Fruit fly (Drosophila melanogaster): Measurements from ENCODE around the gene CG34355.

CG34355 gene

dm6 chr3R:23890886-23891285 lies 87.2 kb downstream of the CG34355 start, which contains the start of gene TfIIA-S (continued):
- peak; percentile 12 for TF ChIP-seq fd64A (GFP tag; optimal IDR thresholded peaks at IDR 0.05)
- no peak for TF ChIP-seq Rfx (GFP tag; IDR thresholded peaks at IDR 0.05)
- TF ChIP-seq bcd (GFP tag; optimal IDR thresholded peaks at IDR 0.05), result peak; percentile 85
- TF ChIP-seq al (GFP tag; IDR thresholded peaks at IDR 0.05), result no peak
- TF ChIP-seq Oli (tag; optimal IDR thresholded peaks at IDR 0.05), result no peak
- TF ChIP-seq CG4820 (GFP tag; optimal IDR thresholded peaks at IDR 0.05), result peak; percentile 54
- TF ChIP-seq CG11560 (tag; IDR thresholded peaks at IDR 0.05), result no peak
- TF ChIP-seq her (GFP tag; optimal IDR thresholded peaks at IDR 0.05), result peak; percentile 86
- TF ChIP-seq so (GFP tag; IDR thresholded peaks at IDR 0.05), result no peak
- no peak for TF ChIP-seq CG11504 (tag; optimal IDR thresholded peaks at IDR 0.05)
- no peak for TF ChIP-seq Taf1 (GFP tag; IDR thresholded peaks at IDR 0.05)
- peak; percentile 83 for TF ChIP-seq NfI (GFP tag; optimal IDR thresholded peaks at IDR 0.05)
- peak; percentile 94 for TF ChIP-seq CG1603 (tag; optimal IDR thresholded peaks at IDR 0.05)
- no peak for TF ChIP-seq Ssrp (tag; optimal IDR thresholded peaks at IDR 0.05)
- peak; percentile 90 for TF ChIP-seq ftz-f1 (GFP tag; optimal IDR thresholded peaks at IDR 0.05)
- TF ChIP-seq Mrtf (GFP tag; IDR thresholded peaks at IDR 0.05), result no peak
- no peak for TF ChIP-seq CG10321 (GFP tag; IDR thresholded peaks at IDR 0.05)
- TF ChIP-seq cas (GFP tag; IDR thresholded peaks at IDR 0.05), result no peak
- TF ChIP-seq salm (tag; optimal IDR thresholded peaks at IDR 0.05), result no peak
- TF ChIP-seq HLH3B (GFP tag; IDR thresholded peaks at IDR 0.05), result no peak
- peak; percentile 92 for TF ChIP-seq YL-1 (GFP tag; optimal IDR thresholded peaks at IDR 0.05)
- TF ChIP-seq ERR (GFP tag; optimal IDR thresholded peaks at IDR 0.05), result peak; percentile 86
- peak; percentile 70 for TF ChIP-seq CG18619 (GFP tag; optimal IDR thresholded peaks at IDR 0.05)
- TF ChIP-seq Gsc (GFP tag; IDR thresholded peaks at IDR 0.05), result no peak
- TF ChIP-seq Antp (GFP tag; optimal IDR thresholded peaks at IDR 0.05), result peak; percentile 86
- peak; percentile 84 for TF ChIP-seq chn (GFP tag; optimal IDR thresholded peaks at IDR 0.05)
- no peak for TF ChIP-seq cg (GFP tag; optimal IDR thresholded peaks at IDR 0.05)
- peak; percentile 86 for TF ChIP-seq CG9797 (GFP tag; optimal IDR thresholded peaks at IDR 0.05)
- no peak for TF ChIP-seq sna (GFP tag; IDR thresholded peaks at IDR 0.05; ENCODE audit: partially characterized antibody)
- TF ChIP-seq ato (GFP tag; IDR thresholded peaks at IDR 0.05; ENCODE audit: partially characterized antibody), result no peak
- TF ChIP-seq CG16813 (GFP tag; IDR thresholded peaks at IDR 0.05; ENCODE audit: partially characterized antibody), result no peak
- TF ChIP-seq CG1792 (GFP tag; optimal IDR thresholded peaks at IDR 0.05), result peak; percentile 84
- TF ChIP-seq pb (GFP tag; optimal IDR thresholded peaks at IDR 0.05), result peak; percentile 79
- peak; percentile 60 for TF ChIP-seq CG18476 (GFP tag; optimal IDR thresholded peaks at IDR 0.05)
- peak; percentile 81 for TF ChIP-seq tin (GFP tag; optimal IDR thresholded peaks at IDR 0.05)
- peak; percentile 24 for TF ChIP-seq Nf-YB (GFP tag; optimal IDR thresholded peaks at IDR 0.05)
- TF ChIP-seq abd-A (tag; optimal IDR thresholded peaks at IDR 0.05), result no peak
- peak; percentile 44 for TF ChIP-seq Hey (tag; optimal IDR thresholded peaks at IDR 0.05)
- no peak for TF ChIP-seq NK7.1 (GFP tag; optimal IDR thresholded peaks at IDR 0.05)
- peak; percentile 69 for TF ChIP-seq CG13123 (GFP tag; optimal IDR thresholded peaks at IDR 0.05)
- TF ChIP-seq aop (GFP tag; IDR thresholded peaks at IDR 0.05), result no peak
- TF ChIP-seq Xbp1 (GFP tag; optimal IDR thresholded peaks at IDR 0.05), result peak; percentile 90
- TF ChIP-seq Hand (GFP tag; optimal IDR thresholded peaks at IDR 0.05), result no peak
- no peak for TF ChIP-seq Kr (GFP tag; optimal IDR thresholded peaks at IDR 0.05)
- TF ChIP-seq CG3163 (GFP tag; optimal IDR thresholded peaks at IDR 0.05), result peak; percentile 80
- peak; percentile 7 for TF ChIP-seq CG33557 (GFP tag; optimal IDR thresholded peaks at IDR 0.05)
- TF ChIP-seq sqz (GFP tag; optimal IDR thresholded peaks at IDR 0.05), result no peak
- TF ChIP-seq CG14050 (GFP tag; IDR thresholded peaks at IDR 0.05), result no peak
- TF ChIP-seq ind (GFP tag; optimal IDR thresholded peaks at IDR 0.05), result peak; percentile 79
- TF ChIP-seq C15 (GFP tag; IDR thresholded peaks at IDR 0.05), result no peak
- peak; percentile 74 for TF ChIP-seq lbe (GFP tag; optimal IDR thresholded peaks at IDR 0.05)
- TF ChIP-seq Sox100B (GFP tag; optimal IDR thresholded peaks at IDR 0.05), result no peak

Data from whole organism, embryonic.